ENCODE assay signal across 3 fruit fly cellular contexts in genomic region chr2L:5305240-5305875, dm6.
TF ChIP-seq lines count a peak whose summit lies in the region.

No protein-coding gene starts in this region.

TF ChIP-seq in whole organism, embryonic, 481 proteins besides CTCF, POLR2A, EP300 and RAD21 (continued from another document and continues in another):
- TF ChIP-seq trem (tag; optimal IDR thresholded peaks at IDR 0.05; lab: Kevin White, UChicago) (peak; percentile 19), Blimp-1 (GFP tag; optimal IDR thresholded peaks at IDR 0.05; lab: Kevin White, UChicago) (peak; percentile 89), bbx (GFP tag; IDR thresholded peaks at IDR 0.05; lab: Robert Waterston, UW; ENCODE audit: partially characterized antibody) (peak; percentile 46; the same call in 1 of the 2 replicates), CG17612 (GFP tag; IDR thresholded peaks at IDR 0.05; lab: Robert Waterston, UW) (no peak), CG31388 (GFP tag; optimal IDR thresholded peaks at IDR 0.05; lab: Kevin White, UChicago) (no peak), scrt (GFP tag; optimal IDR thresholded peaks at IDR 0.05; lab: Kevin White, UChicago) (no peak), CG2199 (GFP tag; IDR thresholded peaks at IDR 0.05; lab: Robert Waterston, UW) (peak; percentile 35; the same call in 1 of the 3 replicates), Lpt (GFP tag; optimal IDR thresholded peaks at IDR 0.05; lab: Kevin White, UChicago) (no peak), crc (GFP tag; optimal IDR thresholded peaks at IDR 0.05; lab: Kevin White, UChicago) (no peak), Poxn (GFP tag; IDR thresholded peaks at IDR 0.05; lab: Robert Waterston, UW) (no peak), CG7987 (GFP tag; optimal IDR thresholded peaks at IDR 0.05; lab: Kevin White, UChicago) (peak; percentile 29), CG6813 (GFP tag; optimal IDR thresholded peaks at IDR 0.05; lab: Kevin White, UChicago) (no peak), Drgx (GFP tag; IDR thresholded peaks at IDR 0.05; lab: Robert Waterston, UW) (peak; percentile 37; the same call in 1 of the 2 replicates), Ets65A (GFP tag; lab: Kevin White, UChicago) (no peak), CG5180 (GFP tag; optimal IDR thresholded peaks at IDR 0.05; lab: Kevin White, UChicago) (peak; percentile 100), stc (GFP tag; IDR thresholded peaks at IDR 0.05; lab: Robert Waterston, UW) (no peak), CG11398 (GFP tag; optimal IDR thresholded peaks at IDR 0.05; lab: Kevin White, UChicago) (no peak), cas (GFP tag; IDR thresholded peaks at IDR 0.05; lab: Robert Waterston, UW) (no peak), Hr78 (GFP tag; optimal IDR thresholded peaks at IDR 0.05; lab: Kevin White, UChicago) (peak in 1 of 2 experiments; percentile 65), CG18476 (GFP tag; optimal IDR thresholded peaks at IDR 0.05; lab: Kevin White, UChicago) (no peak), usp (GFP tag; optimal IDR thresholded peaks at IDR 0.05; lab: Kevin White, UChicago) (no peak), CG15479 (GFP tag; optimal IDR thresholded peaks at IDR 0.05; lab: Kevin White, UChicago) (peak; percentile 48), crol (GFP tag; IDR thresholded peaks at IDR 0.05; lab: Robert Waterston, UW) (peak; percentile 89), lilli (GFP tag; optimal IDR thresholded peaks at IDR 0.05; lab: Kevin White, UChicago) (no peak), cwo (GFP tag; optimal IDR thresholded peaks at IDR 0.05; lab: Kevin White, UChicago) (peak; percentile 79), CG9876 (GFP tag; optimal IDR thresholded peaks at IDR 0.05; lab: Kevin White, UChicago) (no peak), sug (tag; optimal IDR thresholded peaks at IDR 0.05; lab: Kevin White, UChicago) (peak; percentile 61), sna (GFP tag; IDR thresholded peaks at IDR 0.05; lab: Robert Waterston, UW; ENCODE audit: partially characterized antibody) (0 out of 2 replicates have a peak, but pooled peaks have one; percentile 24), mld (GFP tag; IDR thresholded peaks at IDR 0.05; lab: Robert Waterston, UW; ENCODE audit: partially characterized antibody) (no peak), Max (GFP tag; optimal IDR thresholded peaks at IDR 0.05; lab: Kevin White, UChicago) (no peak), jigr1 (GFP tag; IDR thresholded peaks at IDR 0.05; lab: Robert Waterston, UW) (no peak), CG9932 (GFP tag; IDR thresholded peaks at IDR 0.05; lab: Robert Waterston, UW) (no peak), CG10979 (tag; optimal IDR thresholded peaks at IDR 0.05; lab: Kevin White, UChicago) (no peak), nau (GFP tag; optimal IDR thresholded peaks at IDR 0.05; lab: Kevin White, UChicago) (no peak), CG1647 (GFP tag; optimal IDR thresholded peaks at IDR 0.05; lab: Kevin White, UChicago) (no peak), fd3F (GFP tag; optimal IDR thresholded peaks at IDR 0.05; lab: Kevin White, UChicago) (no peak), H2.0 (GFP tag; IDR thresholded peaks at IDR 0.05; lab: Robert Waterston, UW) (no peak), CG10209 (GFP tag; optimal IDR thresholded peaks at IDR 0.05; lab: Kevin White, UChicago) (no peak), CG16813 (GFP tag; IDR thresholded peaks at IDR 0.05; lab: Robert Waterston, UW; ENCODE audit: partially characterized antibody) (no peak), Dbx (GFP tag; IDR thresholded peaks at IDR 0.05; lab: Robert Waterston, UW) (no peak), CG10274 (GFP tag; optimal IDR thresholded peaks at IDR 0.05; lab: Kevin White, UChicago) (no peak), CG4360 (GFP tag; IDR thresholded peaks at IDR 0.05; lab: Robert Waterston, UW) (peak; percentile 29; the same call in 1 of the 2 replicates), chinmo (GFP tag; IDR thresholded peaks at IDR 0.05; lab: Robert Waterston, UW; ENCODE audit: partially characterized antibody) (peak; percentile 90), CG17385 (GFP tag; optimal IDR thresholded peaks at IDR 0.05; lab: Kevin White, UChicago) (no peak)

TF ChIP-seq in whole organism, prepupa, 60 proteins besides CTCF, POLR2A, EP300 and RAD21 (continued from another document):
- TF ChIP-seq CG7368 (GFP tag; optimal IDR thresholded peaks at IDR 0.05; lab: Kevin White, UChicago), result peak; percentile 45
- TF ChIP-seq Eip75B (GFP tag; optimal IDR thresholded peaks at IDR 0.05; lab: Kevin White, UChicago), result peak; percentile 72
- TF ChIP-seq CG6808 (GFP tag; optimal IDR thresholded peaks at IDR 0.05; lab: Kevin White, UChicago), result peak; percentile 40
- no peak for TF ChIP-seq Lpt (GFP tag; optimal IDR thresholded peaks at IDR 0.05; lab: Kevin White, UChicago)
- no peak for TF ChIP-seq CG10669 (GFP tag; optimal IDR thresholded peaks at IDR 0.05; lab: Kevin White, UChicago)
- peak; percentile 42 for TF ChIP-seq fd85E (GFP tag; optimal IDR thresholded peaks at IDR 0.05; lab: Kevin White, UChicago)
- TF ChIP-seq Sox15 (GFP tag; optimal IDR thresholded peaks at IDR 0.05; lab: Kevin White, UChicago), result no peak
- TF ChIP-seq CG6854 (GFP tag; optimal IDR thresholded peaks at IDR 0.05; lab: Kevin White, UChicago), result peak; percentile 83
- TF ChIP-seq CG11762 (GFP tag; optimal IDR thresholded peaks at IDR 0.05; lab: Kevin White, UChicago; ENCODE audit: insufficient read depth), result no peak
- TF ChIP-seq Sox102F (GFP tag; optimal IDR thresholded peaks at IDR 0.05; lab: Kevin White, UChicago), result peak; percentile 57
- peak; percentile 72 for TF ChIP-seq Eip78C (GFP tag; lab: Kevin White, UChicago)
- no peak for TF ChIP-seq CG8632 (GFP tag; optimal IDR thresholded peaks at IDR 0.05; lab: Kevin White, UChicago)
- TF ChIP-seq cyc (GFP tag; optimal IDR thresholded peaks at IDR 0.05; lab: Kevin White, UChicago), result no peak
- no peak for TF ChIP-seq CG31627 (GFP tag; optimal IDR thresholded peaks at IDR 0.05; lab: Kevin White, UChicago)
- TF ChIP-seq vri (GFP tag; optimal IDR thresholded peaks at IDR 0.05; lab: Kevin White, UChicago), result peak; percentile 100
- no peak for TF ChIP-seq achi (GFP tag; optimal IDR thresholded peaks at IDR 0.05; lab: Kevin White, UChicago)
- no peak for TF ChIP-seq salr (GFP tag; optimal IDR thresholded peaks at IDR 0.05; lab: Kevin White, UChicago)
- TF ChIP-seq Blimp-1 (GFP tag; optimal IDR thresholded peaks at IDR 0.05; lab: Kevin White, UChicago), result peak; percentile 90
- no peak for TF ChIP-seq Gug (GFP tag; IDR thresholded peaks at IDR 0.05; lab: Robert Waterston, UW)
- no peak for TF ChIP-seq Ets96B (tag; optimal IDR thresholded peaks at IDR 0.05; lab: Kevin White, UChicago)
- peak; percentile 49; the same call in 1 of the 3 replicates for TF ChIP-seq eg (GFP tag; IDR thresholded peaks at IDR 0.05; lab: Robert Waterston, UW)
- peak; percentile 15 for TF ChIP-seq Smox (GFP tag; optimal IDR thresholded peaks at IDR 0.05; lab: Kevin White, UChicago)
- no peak for TF ChIP-seq fkh (GFP tag; optimal IDR thresholded peaks at IDR 0.05; lab: Kevin White, UChicago)
- no peak for TF ChIP-seq CG11294 (GFP tag; IDR thresholded peaks at IDR 0.05; lab: Robert Waterston, UW)
- no peak for TF ChIP-seq CG6792 (GFP tag; optimal IDR thresholded peaks at IDR 0.05; lab: Kevin White, UChicago)
- no peak for TF ChIP-seq dac (GFP tag; optimal IDR thresholded peaks at IDR 0.05; lab: Kevin White, UChicago)
- TF ChIP-seq Hr39 (GFP tag; optimal IDR thresholded peaks at IDR 0.05; lab: Kevin White, UChicago), result no peak
- peak; percentile 83 for TF ChIP-seq Eip93F (GFP tag; optimal IDR thresholded peaks at IDR 0.05; lab: Kevin White, UChicago)
- peak; percentile 64 for TF ChIP-seq CG3919 (GFP tag; optimal IDR thresholded peaks at IDR 0.05; lab: Kevin White, UChicago)
- TF ChIP-seq topi (GFP tag; optimal IDR thresholded peaks at IDR 0.05; lab: Kevin White, UChicago), result peak; percentile 25
- no peak for TF ChIP-seq fd59A (GFP tag; optimal IDR thresholded peaks at IDR 0.05; lab: Kevin White, UChicago)
- TF ChIP-seq Sox14 (GFP tag; optimal IDR thresholded peaks at IDR 0.05; lab: Kevin White, UChicago), result peak; percentile 40
- no peak for TF ChIP-seq CG3032 (tag; optimal IDR thresholded peaks at IDR 0.05; lab: Kevin White, UChicago)
- TF ChIP-seq CG8319 (GFP tag; optimal IDR thresholded peaks at IDR 0.05; lab: Kevin White, UChicago), result no peak
- no peak for TF ChIP-seq CG11902 (GFP tag; optimal IDR thresholded peaks at IDR 0.05; lab: Kevin White, UChicago)
- peak; percentile 9 for TF ChIP-seq net (GFP tag; optimal IDR thresholded peaks at IDR 0.05; lab: Kevin White, UChicago)
- TF ChIP-seq CG6276 (GFP tag; optimal IDR thresholded peaks at IDR 0.05; lab: Kevin White, UChicago), result no peak
- TF ChIP-seq pdm3 (GFP tag; optimal IDR thresholded peaks at IDR 0.05; lab: Kevin White, UChicago), result no peak
- TF ChIP-seq Hr4 (GFP tag; optimal IDR thresholded peaks at IDR 0.05; lab: Kevin White, UChicago), result no peak
- TF ChIP-seq dsx (GFP tag; optimal IDR thresholded peaks at IDR 0.05; lab: Kevin White, UChicago; ENCODE audit: poor library complexity, severe bottlenecking), result peak; percentile 64

TF ChIP-seq in whole organism, wandering third instar larva, 38 proteins besides CTCF, POLR2A, EP300 and RAD21 (continued from another document):
- TF ChIP-seq Vsx2 (GFP tag; optimal IDR thresholded peaks at IDR 0.05; lab: Kevin White, UChicago; ENCODE audit: partially characterized antibody), result peak; percentile 3
- peak; percentile 6 for TF ChIP-seq N (GFP tag; optimal IDR thresholded peaks at IDR 0.05; lab: Kevin White, UChicago)
- TF ChIP-seq rgr (GFP tag; optimal IDR thresholded peaks at IDR 0.05; lab: Kevin White, UChicago), result peak; percentile 35
- no peak for TF ChIP-seq dmrt93B (GFP tag; optimal IDR thresholded peaks at IDR 0.05; lab: Kevin White, UChicago)
- TF ChIP-seq woc (GFP tag; optimal IDR thresholded peaks at IDR 0.05; lab: Kevin White, UChicago), result no peak
- no peak for TF ChIP-seq pan (optimal IDR thresholded peaks at IDR 0.05; lab: Kevin White, UChicago)
- TF ChIP-seq Dif (GFP tag; optimal IDR thresholded peaks at IDR 0.05; lab: Kevin White, UChicago; ENCODE audit: partially characterized antibody), result no peak
- no peak for TF ChIP-seq sv (GFP tag; optimal IDR thresholded peaks at IDR 0.05; lab: Kevin White, UChicago)
- peak; percentile 20 for TF ChIP-seq brk (GFP tag; optimal IDR thresholded peaks at IDR 0.05; lab: Kevin White, UChicago)
- TF ChIP-seq usp (GFP tag; optimal IDR thresholded peaks at IDR 0.05; lab: Kevin White, UChicago), result no peak
- TF ChIP-seq tai (GFP tag; optimal IDR thresholded peaks at IDR 0.05; lab: Kevin White, UChicago), result peak; percentile 64
- peak; percentile 80 for TF ChIP-seq psq (GFP tag; optimal IDR thresholded peaks at IDR 0.05; lab: Kevin White, UChicago)
- TF ChIP-seq Mio (GFP tag; optimal IDR thresholded peaks at IDR 0.05; lab: Kevin White, UChicago), result peak; percentile 5
- TF ChIP-seq CrebA (GFP tag; optimal IDR thresholded peaks at IDR 0.05; lab: Kevin White, UChicago; ENCODE audit: borderline replicate concordance), result peak; percentile 80
- peak in 1 of 2 experiments; percentile 11 for TF ChIP-seq dl (GFP tag; optimal IDR thresholded peaks at IDR 0.05; lab: Kevin White, UChicago; ENCODE audit: insufficient read depth in 1 of 2, partially characterized antibody in 2 of 2)
